Worm (Caenorhabditis elegans): ENCODE results near the gene cdk-12.

The cdk-12 gene

DNA sequence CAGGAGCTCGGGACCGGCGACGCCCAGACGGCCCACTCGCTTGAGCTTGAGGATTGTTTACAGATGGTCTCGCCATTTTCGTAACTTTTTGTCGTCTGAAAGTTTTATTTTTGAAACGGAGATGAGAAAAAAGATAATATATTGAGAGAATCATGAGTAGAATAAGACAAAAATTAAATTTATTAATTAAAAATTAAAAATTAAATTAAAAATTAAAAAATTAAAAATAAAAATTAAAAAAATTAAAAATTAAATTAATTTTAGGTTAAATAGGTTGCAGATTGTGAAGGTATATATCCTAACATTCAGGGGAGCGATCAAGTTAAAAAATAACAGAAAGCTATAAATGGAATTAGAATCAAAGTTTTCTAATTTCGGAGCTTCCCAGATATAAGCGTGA, 46.9 kb downstream of the cdk-12 start, which contains the start of gene B0284.3:
TSS of gene B0284.3 (minus strand) at position 101 of the 400 bp plus-strand sequence.
- no peak for TF ChIP-seq sptf-1 (tag; optimal IDR thresholded peaks at IDR 0.05)
- TF ChIP-seq pax-3 (tag; optimal IDR thresholded peaks at IDR 0.05), result no peak
- TF ChIP-seq efl-3 (GFP tag; optimal IDR thresholded peaks at IDR 0.05), result no peak
- TF ChIP-seq C16A3.4 (tag; optimal IDR thresholded peaks at IDR 0.05), result no peak
- TF ChIP-seq mep-1 (tag; optimal IDR thresholded peaks at IDR 0.05), result no peak
- TF ChIP-seq elt-2 (tag; optimal IDR thresholded peaks at IDR 0.05), result no peak
- TF ChIP-seq rnt-1 (tag; optimal IDR thresholded peaks at IDR 0.05), result no peak

DNA sequence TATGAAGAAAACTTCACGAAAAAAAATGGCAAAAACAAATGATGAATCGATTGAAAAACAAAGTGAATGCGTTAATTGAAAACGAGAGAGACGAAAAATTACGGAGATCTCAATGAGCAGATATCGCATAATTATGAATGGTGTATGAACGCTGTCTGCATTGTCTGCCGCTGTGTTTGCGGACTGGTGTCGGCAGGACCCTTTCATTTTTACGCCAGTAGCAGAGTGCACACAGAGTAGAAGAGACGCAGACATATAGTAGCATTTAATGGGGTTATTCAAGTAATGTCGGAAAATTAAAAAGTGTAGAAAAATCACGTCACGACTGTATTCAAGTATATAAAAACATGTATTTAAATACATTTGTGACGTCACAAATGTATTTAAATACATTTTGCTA, 48.0 kb downstream of the cdk-12 start:
- TF ChIP-seq dpl-1 (GFP tag; optimal IDR thresholded peaks at IDR 0.05) (peak in 1 of 3 experiments; percentile 43), nhr-90 (tag; optimal IDR thresholded peaks at IDR 0.05; ENCODE audit: poor library complexity) (no peak), snu-23 (GFP tag; optimal IDR thresholded peaks at IDR 0.05) (no peak), F16B12.6 (tag; optimal IDR thresholded peaks at IDR 0.05) (peak; percentile 78), mdl-1 (tag; optimal IDR thresholded peaks at IDR 0.05) (no peak), mep-1 (tag; optimal IDR thresholded peaks at IDR 0.05) (peak; percentile 42), skn-1 (tag; optimal IDR thresholded peaks at IDR 0.05) (no peak), blmp-1 (tag; optimal IDR thresholded peaks at IDR 0.05) (no peak), fos-1 (tag; optimal IDR thresholded peaks at IDR 0.05) (no peak), ceh-90 (tag; optimal IDR thresholded peaks at IDR 0.05) (no peak), C04F5.9 (tag; optimal IDR thresholded peaks at IDR 0.05) (no peak), elt-2 (tag; optimal IDR thresholded peaks at IDR 0.05) (no peak), tbx-2 (tag; optimal IDR thresholded peaks at IDR 0.05) (no peak), swsn-7 (tag; optimal IDR thresholded peaks at IDR 0.05) (peak; percentile 13), zag-1 (tag; optimal IDR thresholded peaks at IDR 0.05) (no peak), lin-35 (GFP tag; optimal IDR thresholded peaks at IDR 0.05) (peak in 1 of 2 experiments; percentile 48), ces-1 (GFP tag; optimal IDR thresholded peaks at IDR 0.05) (no peak), ztf-4 (tag; optimal IDR thresholded peaks at IDR 0.05) (no peak), Y116A8C.19 (tag; optimal IDR thresholded peaks at IDR 0.05; ENCODE audit: borderline replicate concordance) (no peak), nhr-11 (tag; optimal IDR thresholded peaks at IDR 0.05) (no peak), sptf-1 (tag; optimal IDR thresholded peaks at IDR 0.05) (no peak), aha-1 (tag; optimal IDR thresholded peaks at IDR 0.05) (no peak), lsy-2 (tag; optimal IDR thresholded peaks at IDR 0.05) (peak in 1 of 2 experiments; percentile 54), efl-1 (optimal IDR thresholded peaks at IDR 0.05) (peak; percentile 51 to 53), efl-1 (GFP tag; optimal IDR thresholded peaks at IDR 0.05 in 1 of 2) (peak; percentile 52 to 90), rnt-1 (tag; optimal IDR thresholded peaks at IDR 0.05) (peak; percentile 42), egl-13 (tag; optimal IDR thresholded peaks at IDR 0.05) (no peak), ceh-82 (tag; optimal IDR thresholded peaks at IDR 0.05) (peak in 1 of 3 experiments; percentile 43), nhr-19 (GFP tag; conservative IDR thresholded peaks at IDR 0.05) (peak; percentile 9; the same call in 1 of the 2 replicates)

DNA sequence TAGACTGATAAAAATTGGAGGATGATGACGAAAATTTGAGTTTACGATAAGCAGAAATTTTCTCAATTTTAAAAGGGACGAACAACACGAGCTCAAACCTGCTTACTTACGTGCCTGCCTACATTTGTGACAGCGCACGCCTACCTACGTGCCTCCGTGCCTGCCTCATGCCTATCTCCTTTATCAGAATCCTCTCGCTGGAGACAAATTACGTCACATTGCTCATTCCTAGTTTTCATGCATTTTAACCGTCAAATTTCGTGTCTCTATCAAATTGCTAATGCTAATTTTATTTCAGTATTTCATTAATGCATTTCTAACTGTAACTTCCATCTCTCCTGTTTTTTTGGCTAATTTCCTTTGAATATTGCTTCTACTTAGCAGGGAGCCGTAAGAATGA, 48.6 kb downstream of the cdk-12 start, which contains the start of gene pals-27:
TSS of gene pals-27 (plus strand) at position 301 of the 400 bp plus-strand sequence.
- TF ChIP-seq blmp-1 (tag; optimal IDR thresholded peaks at IDR 0.05) (no peak), nhr-20 (tag; optimal IDR thresholded peaks at IDR 0.05) (no peak), fos-1 (tag; optimal IDR thresholded peaks at IDR 0.05) (no peak), elt-3 (tag; optimal IDR thresholded peaks at IDR 0.05) (no peak)

DNA sequence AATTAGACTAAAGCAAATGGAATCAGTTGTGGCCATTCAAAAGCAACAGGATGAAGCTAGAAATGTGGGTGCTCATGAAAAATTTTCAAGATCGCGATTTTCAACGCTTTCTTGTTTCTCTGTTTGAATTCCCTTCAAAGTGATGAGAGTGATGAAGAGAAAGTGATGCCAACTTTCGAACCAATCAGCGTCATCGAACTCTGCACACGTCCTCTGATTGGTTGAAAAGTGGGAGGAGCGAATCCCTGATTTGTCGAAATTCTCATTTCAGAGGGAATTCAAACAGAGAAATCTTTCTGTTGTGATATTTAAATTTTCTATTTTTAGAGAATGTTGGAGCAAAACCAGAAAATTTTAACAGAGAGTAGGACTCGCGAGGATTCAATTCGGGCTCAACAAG, 49.3 kb downstream of the cdk-12 start:
- TF ChIP-seq efl-1 (optimal IDR thresholded peaks at IDR 0.05) (no peak), efl-1 (GFP tag; optimal IDR thresholded peaks at IDR 0.05 in 1 of 2) (peak in 1 of 2 experiments; percentile 36), egl-13 (tag; optimal IDR thresholded peaks at IDR 0.05) (no peak)

ce11 chrIII:4384487-4384886, 51.7 kb downstream of the cdk-12 start, which contains the start of gene pals-28:
pals-28 (plus strand) TSS chrIII:4384787.
- TF ChIP-seq ets-5 (GFP tag; IDR thresholded peaks at IDR 0.05) (no peak), mef-2 (tag; optimal IDR thresholded peaks at IDR 0.05) (no peak), sup-37 (GFP tag; optimal IDR thresholded peaks at IDR 0.05) (no peak), isw-1 (GFP tag; IDR thresholded peaks at IDR 0.05) (no peak), snpc-4 (tag; optimal IDR thresholded peaks at IDR 0.05) (no peak), grh-1 (GFP tag; IDR thresholded peaks at IDR 0.05) (no peak), nhr-28 (tag; optimal IDR thresholded peaks at IDR 0.05) (no peak), sox-4 (tag; optimal IDR thresholded peaks at IDR 0.05) (no peak), egl-13 (tag; optimal IDR thresholded peaks at IDR 0.05) (no peak), nhr-47 (tag; optimal IDR thresholded peaks at IDR 0.05) (no peak), lin-13 (GFP tag; optimal IDR thresholded peaks at IDR 0.05) (no peak), irx-1 (tag; optimal IDR thresholded peaks at IDR 0.05) (no peak), xbp-1 (tag; optimal IDR thresholded peaks at IDR 0.05) (no peak), mdl-1 (tag; optimal IDR thresholded peaks at IDR 0.05) (no peak), ztf-4 (tag; optimal IDR thresholded peaks at IDR 0.05) (no peak), nhr-90 (tag; optimal IDR thresholded peaks at IDR 0.05; ENCODE audit: poor library complexity) (no peak)

Data from whole organism, L1 larva.